Fruit fly (Drosophila melanogaster): Measurements from ENCODE around the gene nis.

nis gene

dm6 chr2L:1629206-1629959, 42.4 kb upstream of the nis start (continued):
- TF ChIP-seq ssp (GFP tag; IDR thresholded peaks at IDR 0.05) = no peak
- TF ChIP-seq abd-A (tag; optimal IDR thresholded peaks at IDR 0.05) = no peak
- no peak for TF ChIP-seq CG2202 (tag; optimal IDR thresholded peaks at IDR 0.05)
- TF ChIP-seq Dip3 (GFP tag; optimal IDR thresholded peaks at IDR 0.05) = peak; percentile 81
- no peak for TF ChIP-seq B-H2 (GFP tag; optimal IDR thresholded peaks at IDR 0.05)
- TF ChIP-seq Nf-YA (GFP tag; IDR thresholded peaks at IDR 0.05) = 0 out of 2 replicates have a peak, but pooled peaks have one; percentile 14
- TF ChIP-seq CkIIα-i1 (GFP tag; IDR thresholded peaks at IDR 0.05) = no peak
- TF ChIP-seq pros (GFP tag; optimal IDR thresholded peaks at IDR 0.05) = no peak
- peak; percentile 9 for TF ChIP-seq Vsx1 (GFP tag; optimal IDR thresholded peaks at IDR 0.05)
- TF ChIP-seq az2 (GFP tag; optimal IDR thresholded peaks at IDR 0.05) = peak; percentile 28
- no peak for TF ChIP-seq HmgD (GFP tag; optimal IDR thresholded peaks at IDR 0.05)
- no peak for TF ChIP-seq CG2116 (GFP tag; optimal IDR thresholded peaks at IDR 0.05)
- TF ChIP-seq PHDP (tag; optimal IDR thresholded peaks at IDR 0.05) = peak; percentile 63
- TF ChIP-seq sob (GFP tag; IDR thresholded peaks at IDR 0.05) = peak; percentile 65
- TF ChIP-seq CG18476 (GFP tag; optimal IDR thresholded peaks at IDR 0.05) = peak; percentile 14
- no peak for TF ChIP-seq CG3407 (GFP tag; optimal IDR thresholded peaks at IDR 0.05)
- TF ChIP-seq CG3163 (GFP tag; optimal IDR thresholded peaks at IDR 0.05) = no peak
- no peak for TF ChIP-seq fu2 (GFP tag; optimal IDR thresholded peaks at IDR 0.05)
- no peak for TF ChIP-seq Optix (GFP tag; IDR thresholded peaks at IDR 0.05)
- TF ChIP-seq CG17359 (tag; optimal IDR thresholded peaks at IDR 0.05) = peak; percentile 44
- TF ChIP-seq org-1 (GFP tag; optimal IDR thresholded peaks at IDR 0.05) = peak; percentile 33
- no peak for TF ChIP-seq Sry-δ (GFP tag; optimal IDR thresholded peaks at IDR 0.05)
- peak; percentile 82 for TF ChIP-seq CG12769 (tag; optimal IDR thresholded peaks at IDR 0.05)
- 0 out of 3 replicates have a peak, but pooled peaks have one; percentile 35 for TF ChIP-seq HLH4C (GFP tag; IDR thresholded peaks at IDR 0.05; ENCODE audit: partially characterized antibody)
- TF ChIP-seq CG15696 (tag; optimal IDR thresholded peaks at IDR 0.05) = no peak
- no peak for TF ChIP-seq CG10431 (GFP tag; optimal IDR thresholded peaks at IDR 0.05)
- TF ChIP-seq NFAT (GFP tag; IDR thresholded peaks at IDR 0.05) = peak; percentile 41; the same call in 1 of the 2 replicates
- peak; percentile 35 for TF ChIP-seq ewg (GFP tag; optimal IDR thresholded peaks at IDR 0.05)
- TF ChIP-seq cad (GFP tag; optimal IDR thresholded peaks at IDR 0.05) = no peak
- TF ChIP-seq CG17568 (GFP tag; optimal IDR thresholded peaks at IDR 0.05) = no peak
- TF ChIP-seq Gug (GFP tag; IDR thresholded peaks at IDR 0.05) = peak; percentile 27; the same call in 1 of the 4 replicates
- no peak for TF ChIP-seq CG15479 (GFP tag; optimal IDR thresholded peaks at IDR 0.05)
- no peak for TF ChIP-seq tx (GFP tag; optimal IDR thresholded peaks at IDR 0.05)
- no peak for TF ChIP-seq MTF-1 (GFP tag; optimal IDR thresholded peaks at IDR 0.05; ENCODE audit: borderline replicate concordance)
- no peak for TF ChIP-seq pum (GFP tag; optimal IDR thresholded peaks at IDR 0.05)
- no peak for TF ChIP-seq Eip74EF (GFP tag; optimal IDR thresholded peaks at IDR 0.05)
- peak; percentile 55 for TF ChIP-seq scrt (GFP tag; optimal IDR thresholded peaks at IDR 0.05)
- TF ChIP-seq Ssrp (tag; optimal IDR thresholded peaks at IDR 0.05) = peak; percentile 8
- peak; percentile 73 for TF ChIP-seq tgo (GFP tag; IDR thresholded peaks at IDR 0.05)
- TF ChIP-seq HmgZ (tag; optimal IDR thresholded peaks at IDR 0.05) = peak; percentile 55
- peak; percentile 26; the same call in 1 of the 3 replicates for TF ChIP-seq CG11456 (GFP tag; IDR thresholded peaks at IDR 0.05)
- peak; percentile 62 for TF ChIP-seq CG12391 (tag; optimal IDR thresholded peaks at IDR 0.05)
- TF ChIP-seq Chrac-16 (GFP tag; optimal IDR thresholded peaks at IDR 0.05) = peak; percentile 47
- TF ChIP-seq CG1233 (GFP tag; optimal IDR thresholded peaks at IDR 0.05) = peak; percentile 25
- TF ChIP-seq TFAM (GFP tag; optimal IDR thresholded peaks at IDR 0.05) = no peak
- peak; percentile 38 for TF ChIP-seq fd3F (GFP tag; optimal IDR thresholded peaks at IDR 0.05)
- TF ChIP-seq CG2129 (GFP tag; IDR thresholded peaks at IDR 0.05; ENCODE audit: partially characterized antibody) = no peak
- TF ChIP-seq Ptx1 (GFP tag; IDR thresholded peaks at IDR 0.05) = peak; percentile 66
- TF ChIP-seq nerfin-1 (tag; optimal IDR thresholded peaks at IDR 0.05) = no peak
